Worm (Caenorhabditis elegans): ENCODE data around the gene ttr-27.
"Not testable (repeated sequence)": the region's sequence is repeated elsewhere in the genome, so short reads cannot be mapped to it uniquely, and the experiment has no call there.

Gene ttr-27

ce11 chrV:12867997-12868396, 35.9 kb downstream of the ttr-27 start, which contains the start of gene nspg-1:
nspg-1 (minus strand) TSS chrV:12868097.
- TF ChIP-seq dmd-4 (tag; optimal IDR thresholded peaks at IDR 0.05) (no peak), nhr-237 (tag; optimal IDR thresholded peaks at IDR 0.05) (no peak), skn-1 (tag; optimal IDR thresholded peaks at IDR 0.05) (no peak), elt-3 (tag; optimal IDR thresholded peaks at IDR 0.05) (no peak), aly-2 (tag; optimal IDR thresholded peaks at IDR 0.05) (no peak), alr-1 (tag; optimal IDR thresholded peaks at IDR 0.05) (no peak), nhr-6 (tag; optimal IDR thresholded peaks at IDR 0.05) (no peak), lin-13 (GFP tag; optimal IDR thresholded peaks at IDR 0.05) (no peak)

- TF ChIP-seq unc-62 (GFP tag; optimal IDR thresholded peaks at IDR 0.05); nhr-21 (tag; optimal IDR thresholded peaks at IDR 0.05); C34F6.9 (tag; optimal IDR thresholded peaks at IDR 0.05): not testable (repeated sequence)
These were observed 38.3 kb downstream of the ttr-27 start, which contains the start of gene T07F10.5 for ce11 chrV:12865615-12866014. T07F10.5 (plus strand) TSS chrV:12865915.

- TF ChIP-seq ztf-4 (tag; optimal IDR thresholded peaks at IDR 0.05) (no peak), snpc-4 (tag; optimal IDR thresholded peaks at IDR 0.05) (no peak), nhr-237 (tag; optimal IDR thresholded peaks at IDR 0.05) (no peak), gmeb-1 (tag; optimal IDR thresholded peaks at IDR 0.05) (no peak), nhr-129 (tag; optimal IDR thresholded peaks at IDR 0.05) (no peak), lsy-2 (tag; optimal IDR thresholded peaks at IDR 0.05) (no peak), peb-1 (tag; optimal IDR thresholded peaks at IDR 0.05) (no peak), skn-1 (tag; optimal IDR thresholded peaks at IDR 0.05) (no peak), nhr-10 (tag; optimal IDR thresholded peaks at IDR 0.05) (no peak), alr-1 (tag; optimal IDR thresholded peaks at IDR 0.05) (no peak), zag-1 (tag; optimal IDR thresholded peaks at IDR 0.05) (no peak), nhr-25 (tag; optimal IDR thresholded peaks at IDR 0.05) (no peak), C34F6.9 (tag; optimal IDR thresholded peaks at IDR 0.05) (no peak), ZK546.5 (tag; optimal IDR thresholded peaks at IDR 0.05) (no peak), lin-13 (GFP tag; optimal IDR thresholded peaks at IDR 0.05) (no peak)
These were observed 44.8 kb downstream of the ttr-27 start, which contains the start of gene anp-1 for ce11 chrV:12859144-12859543. anp-1 (plus strand) TSS chrV:12859444.

ce11 chrV:12854766-12855165, 49.1 kb downstream of the ttr-27 start, which contains the start of gene C44H9.7:
C44H9.7 (minus strand) TSS chrV:12854866.
- TF ChIP-seq F13H6.1 (tag; optimal IDR thresholded peaks at IDR 0.05), result no peak

Measured in whole organism, L2 larva.